Worm (Caenorhabditis elegans) whole organism, early embryonic: ENCODE data around the gene F49F1.7.

ENCODE experiments used
- ama-1 ChIP-seq: fragments of 150-350 bp; optimal IDR thresholded peaks from 2 replicates; lab custom pipeline; 2014
- ceh-13 ChIP-seq: fragments of 200-800 bp; sonication (Bioruptor generic); optimal IDR thresholded peaks from 2 replicates; lab custom pipeline; 2018; ENCODE audit warnings: mild to moderate bottlenecking, missing genetic modification characterization, missing compliant biosample characterization
- hnd-1 ChIP-seq: sonication (generic microtip); optimal IDR thresholded peaks from 2 replicates; lab custom pipeline; 2016; ENCODE audit warnings: missing genetic modification characterization, missing compliant biosample characterization
- tbx-37 ChIP-seq: fragments of 200-800 bp; sonication (Bioruptor generic); conservative IDR thresholded peaks from 2 replicates; pipeline ENCODE4 v1.3.6; 2022; ENCODE audit warnings: missing genetic modification reagents, missing genetic modification characterization, missing compliant biosample characterization

DNA sequence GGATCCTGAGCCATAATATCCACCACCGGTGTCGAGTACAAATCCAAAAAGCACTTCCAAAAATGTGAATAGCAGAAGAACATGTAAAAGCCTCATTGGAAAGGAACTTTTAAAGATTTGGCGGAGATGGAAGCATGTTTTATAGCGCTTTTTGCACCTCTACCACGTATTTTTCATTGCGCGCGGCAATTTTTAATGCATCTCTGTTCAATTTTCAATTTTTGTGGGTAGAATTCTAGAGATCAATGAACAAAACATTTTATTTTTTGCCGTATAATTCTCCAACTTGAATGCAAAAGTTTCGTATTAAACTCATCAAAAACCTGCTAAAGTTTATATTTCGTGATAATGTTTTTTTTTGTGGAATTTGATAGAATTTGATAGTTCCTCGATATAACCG, 11.9 kb upstream of the F49F1.7 start, which contains the start of gene F49F1.9:
- no peak for TF ChIP-seq ama-1
- no peak for TF ChIP-seq hnd-1 (tag; lab: Kevin White, UChicago)
- TF ChIP-seq tbx-37, result no peak
- no peak for TF ChIP-seq ceh-13 (GFP tag; lab: Kevin White, UChicago)
